Fruit fly (Drosophila melanogaster): ENCODE results near the gene CG4733.

The CG4733 gene

dm6 chr3R:19875118-19875887 lies 15.2 kb upstream of the CG4733 start, which contains the start of gene Mrp5:
Mrp5 (minus strand) TSS chr3R:19875678.
- TF ChIP-seq psq (GFP tag; optimal IDR thresholded peaks at IDR 0.05) = peak; percentile 82
- TF ChIP-seq Sp1 (GFP tag; optimal IDR thresholded peaks at IDR 0.05) = no peak
- TF ChIP-seq dl (GFP tag; optimal IDR thresholded peaks at IDR 0.05; ENCODE audit: insufficient read depth in 1 of 2, partially characterized antibody in 2 of 2) = peak in 1 of 2 experiments; percentile 83
- TF ChIP-seq dsf (GFP tag; optimal IDR thresholded peaks at IDR 0.05; ENCODE audit: borderline replicate concordance) = no peak
- TF ChIP-seq Hr83 (GFP tag; optimal IDR thresholded peaks at IDR 0.05; ENCODE audit: poor library complexity, severe bottlenecking) = peak; percentile 71
- TF ChIP-seq pan (optimal IDR thresholded peaks at IDR 0.05) = no peak
- TF ChIP-seq br (GFP tag; optimal IDR thresholded peaks at IDR 0.05) = peak; percentile 12
- peak; percentile 23 for TF ChIP-seq fru (GFP tag; optimal IDR thresholded peaks at IDR 0.05)
- TF ChIP-seq Dif (GFP tag; optimal IDR thresholded peaks at IDR 0.05; ENCODE audit: partially characterized antibody) = peak; percentile 74
- peak in 1 of 2 experiments; percentile 13 for TF ChIP-seq foxo (GFP tag; optimal IDR thresholded peaks at IDR 0.05)
- TF ChIP-seq h (GFP tag; optimal IDR thresholded peaks at IDR 0.05) = peak; percentile 60

DNA sequence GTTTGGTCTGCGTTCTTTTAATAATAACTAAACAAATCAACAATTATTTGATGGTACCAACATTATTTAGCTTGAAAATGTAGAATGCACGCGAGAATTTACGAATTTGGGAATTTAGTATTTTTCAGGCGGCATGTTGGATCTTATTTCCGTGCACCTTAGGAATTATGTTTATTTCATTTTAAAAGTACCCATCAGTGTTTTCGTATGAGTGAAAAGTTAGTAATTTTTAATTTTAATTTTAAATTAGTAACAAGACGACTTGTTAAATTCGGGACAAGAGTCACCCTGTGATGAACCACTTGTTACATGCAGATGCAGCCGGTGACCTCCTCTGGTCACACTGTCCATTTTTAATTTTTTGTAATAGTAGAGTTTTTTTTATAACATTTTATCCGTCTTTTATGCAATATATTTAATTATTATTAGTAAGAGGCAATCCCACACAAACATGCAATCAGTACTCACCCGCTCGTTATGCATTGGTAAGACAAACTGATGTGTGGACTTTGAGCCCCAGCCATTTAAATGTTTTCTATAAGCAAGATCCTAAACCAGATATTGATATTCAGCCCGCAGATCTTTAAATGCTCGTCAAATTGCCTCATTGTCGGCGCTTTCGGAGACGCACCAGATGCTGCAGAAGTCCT lies 12.9 kb upstream of the CG4733 start, which contains the start of the genes CG17186 and Arc42:
TSS of gene CG17186 (minus strand) at position 88 of the 650 bp plus-strand sequence.
TSS of gene Arc42 (plus strand) at position 311 of the 650 bp plus-strand sequence.
- peak; percentile 62 for TF ChIP-seq Jra (GFP tag; optimal IDR thresholded peaks at IDR 0.05)
- TF ChIP-seq fru (GFP tag; optimal IDR thresholded peaks at IDR 0.05) = peak; percentile 32
- TF ChIP-seq foxo (GFP tag; optimal IDR thresholded peaks at IDR 0.05) = peak in 1 of 2 experiments; percentile 46
- TF ChIP-seq jim (GFP tag; optimal IDR thresholded peaks at IDR 0.05) = no peak
- peak; percentile 78 for TF ChIP-seq Hnf4 (GFP tag; optimal IDR thresholded peaks at IDR 0.05)
- TF ChIP-seq CrebA (GFP tag; optimal IDR thresholded peaks at IDR 0.05; ENCODE audit: borderline replicate concordance) = no peak
- TF ChIP-seq Dif (GFP tag; optimal IDR thresholded peaks at IDR 0.05; ENCODE audit: partially characterized antibody) = no peak
- TF ChIP-seq HLH106 (tag; optimal IDR thresholded peaks at IDR 0.05) = peak; percentile 24
- peak; percentile 51 for TF ChIP-seq h (GFP tag; optimal IDR thresholded peaks at IDR 0.05)
- TF ChIP-seq Sp1 (GFP tag; optimal IDR thresholded peaks at IDR 0.05) = peak; percentile 1
- no peak for TF ChIP-seq Hr78 (GFP tag; optimal IDR thresholded peaks at IDR 0.05)
- peak; percentile 50 for TF ChIP-seq sage (GFP tag; optimal IDR thresholded peaks at IDR 0.05)
- TF ChIP-seq Dfd (GFP tag; optimal IDR thresholded peaks at IDR 0.05) = no peak
- TF ChIP-seq Rel (GFP tag; optimal IDR thresholded peaks at IDR 0.05) = no peak
- peak; percentile 72 for TF ChIP-seq Rel (tag; optimal IDR thresholded peaks at IDR 0.05)

dm6 chr3R:19879470-19880052 lies 10.9 kb upstream of the CG4733 start, which contains the start of gene Ask1:
Ask1 (plus strand) TSS chr3R:19879719.
- TF ChIP-seq sage (GFP tag; optimal IDR thresholded peaks at IDR 0.05) (peak; percentile 12), sv (GFP tag; optimal IDR thresholded peaks at IDR 0.05) (no peak), Rel (GFP tag; optimal IDR thresholded peaks at IDR 0.05) (no peak), Rel (tag; optimal IDR thresholded peaks at IDR 0.05) (peak; percentile 34)

DNA sequence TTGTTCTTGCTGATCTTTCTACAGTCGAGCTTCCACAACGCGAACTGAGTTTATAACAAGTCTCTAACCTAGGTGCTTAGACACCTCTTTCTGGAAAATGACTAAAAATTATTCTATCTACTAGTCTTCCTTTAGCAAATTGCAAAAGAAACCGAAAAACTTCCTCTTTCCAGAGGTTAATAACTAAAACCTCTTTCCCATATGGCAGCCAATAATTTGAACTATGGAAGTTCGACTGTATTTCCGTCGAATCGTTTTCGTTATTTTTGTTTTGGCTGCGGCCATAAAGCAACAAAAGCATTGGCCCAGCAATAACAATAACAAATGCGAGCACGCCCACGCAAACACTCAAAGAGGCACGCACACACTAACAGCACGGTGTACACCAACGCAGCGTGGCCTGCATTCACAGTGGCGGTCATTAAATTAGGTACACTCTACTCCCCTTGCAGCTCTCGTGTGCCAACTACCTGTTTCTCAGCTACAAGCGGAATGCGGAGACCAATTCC lies 10.0 kb upstream of the CG4733 start:
- peak; percentile 52 for TF ChIP-seq Rel (GFP tag; optimal IDR thresholded peaks at IDR 0.05)
- TF ChIP-seq Rel (tag; optimal IDR thresholded peaks at IDR 0.05) = peak; percentile 39
- TF ChIP-seq CG9705 (GFP tag; optimal IDR thresholded peaks at IDR 0.05) = peak; percentile 40
- TF ChIP-seq br (GFP tag; optimal IDR thresholded peaks at IDR 0.05) = peak; percentile 66
- TF ChIP-seq h (GFP tag; optimal IDR thresholded peaks at IDR 0.05) = peak; percentile 80
- TF ChIP-seq N (GFP tag; optimal IDR thresholded peaks at IDR 0.05) = no peak
- no peak for TF ChIP-seq lola (GFP tag; optimal IDR thresholded peaks at IDR 0.05)
- peak; percentile 48 for TF ChIP-seq dmrt93B (GFP tag; optimal IDR thresholded peaks at IDR 0.05)
- TF ChIP-seq sv (GFP tag; optimal IDR thresholded peaks at IDR 0.05) = no peak
- TF ChIP-seq usp (GFP tag; optimal IDR thresholded peaks at IDR 0.05) = no peak
- peak; percentile 67 for TF ChIP-seq fru (GFP tag; optimal IDR thresholded peaks at IDR 0.05)
- TF ChIP-seq rgr (GFP tag; optimal IDR thresholded peaks at IDR 0.05) = peak; percentile 73
- peak; percentile 69 for TF ChIP-seq OdsH (GFP tag; optimal IDR thresholded peaks at IDR 0.05)
- TF ChIP-seq HLH106 (tag; optimal IDR thresholded peaks at IDR 0.05) = peak; percentile 67
- TF ChIP-seq ey (GFP tag; optimal IDR thresholded peaks at IDR 0.05) = peak; percentile 74
- TF ChIP-seq foxo (GFP tag; optimal IDR thresholded peaks at IDR 0.05) = peak; percentile 60 to 79
- peak; percentile 17 for TF ChIP-seq psq (GFP tag; optimal IDR thresholded peaks at IDR 0.05)
- peak; percentile 68 for TF ChIP-seq Sp1 (GFP tag; optimal IDR thresholded peaks at IDR 0.05)
